Worm (Caenorhabditis elegans) whole organism, L4 larva: ENCODE data around the gene Y75B12A.2.

Source experiments
- pha-4 ChIP-seq, 2 experiments: fragments of 150-350 bp in 1 of 2; fragments of 200-800 bp in 1 of 2; sonication (Bioruptor generic) in 1 of 2; IDR thresholded peaks in 1 of 2; optimal IDR thresholded peaks in 1 of 2; 2 replicates each; pipeline versions ENCODE4 v1.3.6 to Lab custom; 2014 to 2022; ENCODE audit warnings: missing genetic modification characterization in 2 of 2, missing genetic modification reagents in 2 of 2, missing biosample characterization in 1 of 2, missing compliant biosample characterization in 1 of 2
- pqm-1 ChIP-seq: sonication (generic microtip); optimal IDR thresholded peaks from 2 replicates; lab custom pipeline; 2017; ENCODE audit warnings: missing biosample characterization, missing genetic modification characterization
- saeg-2 ChIP-seq: fragments of 200-800 bp; sonication (Bioruptor generic); IDR thresholded peaks from 2 replicates; pipeline ENCODE4 v1.3.6; 2022; ENCODE audit warnings: missing genetic modification reagents, missing genetic modification characterization, missing compliant biosample characterization

- TF ChIP-seq saeg-2 (GFP tag; lab: Robert Waterston, UW) (no peak), pha-4 (GFP tag; IDR thresholded peaks at IDR 0.05; lab: Robert Waterston, UW) (no peak), pha-4 (tag; optimal IDR thresholded peaks at IDR 0.05; lab: Kevin White, UChicago) (no peak), pqm-1 (tag; lab: Kevin White, UChicago) (no peak)
Measured at ce11 chrV:15111660-15112059, 2.3 kb downstream of the Y75B12A.2 start, which contains the start of gene T01G5.7.
